Worm (Caenorhabditis elegans): ENCODE measurements around the gene rfc-1.
A peak's percentile ranks its signal among the peaks of the same experiment; 100 is the strongest.

ce11 chrV:14687106-14687964, 41.6 kb upstream of the rfc-1 start:
- TF ChIP-seq snpc-4 (tag; optimal IDR thresholded peaks at IDR 0.05) (no peak), ztf-4 (tag; optimal IDR thresholded peaks at IDR 0.05) (peak; percentile 16), lsy-2 (tag; optimal IDR thresholded peaks at IDR 0.05) (no peak), crh-2 (tag; optimal IDR thresholded peaks at IDR 0.05) (no peak), egl-27 (tag; optimal IDR thresholded peaks at IDR 0.05) (no peak), dmd-4 (tag; optimal IDR thresholded peaks at IDR 0.05) (no peak), ceh-82 (tag; optimal IDR thresholded peaks at IDR 0.05) (no peak), ceh-16 (tag; optimal IDR thresholded peaks at IDR 0.05) (no peak), lin-13 (GFP tag; optimal IDR thresholded peaks at IDR 0.05) (no peak), nhr-237 (tag; optimal IDR thresholded peaks at IDR 0.05) (no peak)

Data from whole organism, L2 larva.